Worm (Caenorhabditis elegans) whole organism, L4 larva: ENCODE data around the gene npr-25.

Source experiments
- aha-1 ChIP-seq: fragments of 150-350 bp; peaks from one replicate; lab custom pipeline; 2014; ENCODE audit warnings: missing biosample characterization, missing genetic modification characterization
- arid-1 ChIP-seq: fragments of 200-800 bp; sonication (Bioruptor generic); conservative IDR thresholded peaks from 2 replicates; pipeline ENCODE4 v1.3.6; 2022; ENCODE audit warnings: missing genetic modification reagents, missing genetic modification characterization, missing compliant biosample characterization
- ceh-32 ChIP-seq: sonication (generic microtip); optimal IDR thresholded peaks from 2 replicates; lab custom pipeline; 2016; ENCODE audit warnings: mild to moderate bottlenecking, missing genetic modification characterization, missing compliant biosample characterization; ENCODE audit not compliant: poor library complexity
- ceh-44 ChIP-seq: fragments of 200-800 bp; sonication (Bioruptor generic); IDR thresholded peaks from 2 replicates; pipeline ENCODE4 v1.3.6; 2022; ENCODE audit warnings: missing genetic modification reagents, missing genetic modification characterization, missing compliant biosample characterization
- ceh-82 ChIP-seq: sonication (generic microtip); optimal IDR thresholded peaks from 2 replicates; lab custom pipeline; 2017; ENCODE audit warnings: missing biosample characterization, missing genetic modification characterization
- ces-1 ChIP-seq: fragments of 150-350 bp; sonication (generic microtip); optimal IDR thresholded peaks from 4 replicates; lab custom pipeline; 2014; ENCODE audit warnings: missing biosample characterization, missing genetic modification reagents, missing genetic modification characterization
- daf-16 ChIP-seq, 3 experiments: sonication (generic microtip); optimal IDR thresholded peaks; 2 replicates each; lab custom pipeline; 2016 to 2017; ENCODE audit warnings: missing genetic modification characterization in 3 of 3, missing genetic modification reagents in 3 of 3, mild to moderate bottlenecking in 2 of 3, missing compliant biosample characterization in 2 of 3, missing biosample characterization in 1 of 3, moderate library complexity in 1 of 3
- duxl-1 ChIP-seq: sonication (generic microtip); optimal IDR thresholded peaks from 2 replicates; lab custom pipeline; 2016; ENCODE audit warnings: mild to moderate bottlenecking, missing genetic modification characterization, moderate library complexity, missing compliant biosample characterization; ENCODE audit not compliant: poor library complexity
- egl-27 ChIP-seq: sonication (generic microtip); optimal IDR thresholded peaks from 3 replicates; lab custom pipeline; 2017; ENCODE audit warnings: missing biosample characterization, missing genetic modification reagents, missing genetic modification characterization
- fkh-10 ChIP-seq: fragments of 150-350 bp; optimal IDR thresholded peaks from 2 replicates; lab custom pipeline; 2014; ENCODE audit warnings: missing biosample characterization, missing genetic modification reagents, missing genetic modification characterization
- fos-1 ChIP-seq: fragments of 150-350 bp; optimal IDR thresholded peaks from 2 replicates; lab custom pipeline; 2014; ENCODE audit warnings: missing biosample characterization, missing genetic modification characterization
- gei-8 ChIP-seq: fragments of 200-800 bp; sonication (Bioruptor generic); optimal IDR thresholded peaks from 2 replicates; lab custom pipeline; 2018; ENCODE audit warnings: mild to moderate bottlenecking, missing genetic modification characterization, missing compliant biosample characterization
- hlh-11 ChIP-seq: fragments of 200-800 bp; sonication (Bioruptor generic); optimal IDR thresholded peaks from 2 replicates; lab custom pipeline; 2018; ENCODE audit warnings: mild to moderate bottlenecking, missing genetic modification characterization, missing compliant biosample characterization
- lin-15B ChIP-seq: fragments of 150-350 bp; sonication (generic microtip); optimal IDR thresholded peaks from 3 replicates; lab custom pipeline; 2014; ENCODE audit warnings: missing biosample characterization, missing genetic modification characterization
- lin-39 ChIP-seq: fragments of 150-350 bp; optimal IDR thresholded peaks from 2 replicates; lab custom pipeline; 2014; ENCODE audit warnings: missing biosample characterization, missing genetic modification reagents, missing genetic modification characterization
- lsy-2 ChIP-seq, 2 experiments: fragments of 150-350 bp in 1 of 2; sonication (generic microtip) in 1 of 2; optimal IDR thresholded peaks; 2 replicates each; lab custom pipeline; 2014 to 2017; ENCODE audit warnings: missing biosample characterization in 2 of 2, missing genetic modification characterization in 2 of 2
- madf-5 ChIP-seq, 2 experiments: fragments of 200-800 bp; sonication (Bioruptor generic); IDR thresholded peaks; 2 replicates each; pipeline ENCODE4 v1.3.6; 2022; ENCODE audit warnings: missing compliant biosample characterization in 2 of 2, missing genetic modification characterization in 2 of 2
- madf-9 ChIP-seq: fragments of 200-800 bp; sonication (Bioruptor generic); conservative IDR thresholded peaks from 2 replicates; pipeline ENCODE4 v1.3.6; 2022; ENCODE audit warnings: missing genetic modification reagents, missing genetic modification characterization, missing compliant biosample characterization
- mes-2 ChIP-seq: sonication (generic microtip); optimal IDR thresholded peaks from 2 replicates; lab custom pipeline; 2016; ENCODE audit warnings: missing genotype, mild to moderate bottlenecking, missing genetic modification characterization, missing compliant biosample characterization; ENCODE audit not compliant: poor library complexity, severe bottlenecking
- nhr-10 ChIP-seq: fragments of 150-350 bp; optimal IDR thresholded peaks from 2 replicates; lab custom pipeline; 2014; ENCODE audit warnings: missing biosample characterization, missing genetic modification characterization
- nhr-41 ChIP-seq: fragments of 200-800 bp; sonication (Bioruptor generic); IDR thresholded peaks from 2 replicates; pipeline ENCODE4 v1.3.6; 2022; ENCODE audit warnings: missing genetic modification reagents, missing genetic modification characterization, missing compliant biosample characterization
- nhr-76 ChIP-seq: fragments of 150-350 bp; optimal IDR thresholded peaks from 2 replicates; lab custom pipeline; 2014; ENCODE audit warnings: missing biosample characterization, missing genetic modification characterization
- pha-4 ChIP-seq, 2 experiments: fragments of 150-350 bp in 1 of 2; fragments of 200-800 bp in 1 of 2; sonication (Bioruptor generic) in 1 of 2; IDR thresholded peaks in 1 of 2; optimal IDR thresholded peaks in 1 of 2; 2 replicates each; pipeline versions ENCODE4 v1.3.6 to Lab custom; 2014 to 2022; ENCODE audit warnings: missing genetic modification characterization in 2 of 2, missing genetic modification reagents in 2 of 2, missing biosample characterization in 1 of 2, missing compliant biosample characterization in 1 of 2
- rbr-2 ChIP-seq: sonication (generic microtip); optimal IDR thresholded peaks from 2 replicates; lab custom pipeline; 2016; ENCODE audit warnings: missing genotype, missing genetic modification characterization, missing compliant biosample characterization
- skn-1 ChIP-seq: fragments of 150-350 bp; optimal IDR thresholded peaks from 2 replicates; lab custom pipeline; 2014; ENCODE audit warnings: missing biosample characterization, missing genetic modification characterization
- spr-3 ChIP-seq: fragments of 200-800 bp; sonication (Bioruptor generic); optimal IDR thresholded peaks from 2 replicates; lab custom pipeline; 2018; ENCODE audit warnings: mild to moderate bottlenecking, missing genetic modification characterization, missing compliant biosample characterization
- tag-97 ChIP-seq: fragments of 200-800 bp; sonication (Bioruptor generic); IDR thresholded peaks from 2 replicates; pipeline ENCODE4 v1.3.6; 2022; ENCODE audit warnings: missing genetic modification characterization, missing compliant biosample characterization
- unc-62 ChIP-seq, 3 experiments: fragments of 150-350 bp in 1 of 3; sonication (generic microtip); optimal IDR thresholded peaks in 2 of 3; peaks in 1 of 3; 1 replicate in 1 of 3; 2 replicates in 2 of 3; lab custom pipeline; 2014 to 2017; ENCODE audit warnings: missing biosample characterization in 3 of 3, missing genetic modification characterization in 3 of 3, missing genetic modification reagents in 3 of 3, missing genotype in 1 of 3
- zip-2 ChIP-seq: fragments of 150-350 bp; optimal IDR thresholded peaks from 2 replicates; lab custom pipeline; 2014; ENCODE audit warnings: missing biosample characterization, missing genetic modification characterization
- ztf-7 ChIP-seq: fragments of 150-350 bp; optimal IDR thresholded peaks from 2 replicates; lab custom pipeline; 2014; ENCODE audit warnings: missing biosample characterization, missing genetic modification characterization

npr-25 gene

DNA sequence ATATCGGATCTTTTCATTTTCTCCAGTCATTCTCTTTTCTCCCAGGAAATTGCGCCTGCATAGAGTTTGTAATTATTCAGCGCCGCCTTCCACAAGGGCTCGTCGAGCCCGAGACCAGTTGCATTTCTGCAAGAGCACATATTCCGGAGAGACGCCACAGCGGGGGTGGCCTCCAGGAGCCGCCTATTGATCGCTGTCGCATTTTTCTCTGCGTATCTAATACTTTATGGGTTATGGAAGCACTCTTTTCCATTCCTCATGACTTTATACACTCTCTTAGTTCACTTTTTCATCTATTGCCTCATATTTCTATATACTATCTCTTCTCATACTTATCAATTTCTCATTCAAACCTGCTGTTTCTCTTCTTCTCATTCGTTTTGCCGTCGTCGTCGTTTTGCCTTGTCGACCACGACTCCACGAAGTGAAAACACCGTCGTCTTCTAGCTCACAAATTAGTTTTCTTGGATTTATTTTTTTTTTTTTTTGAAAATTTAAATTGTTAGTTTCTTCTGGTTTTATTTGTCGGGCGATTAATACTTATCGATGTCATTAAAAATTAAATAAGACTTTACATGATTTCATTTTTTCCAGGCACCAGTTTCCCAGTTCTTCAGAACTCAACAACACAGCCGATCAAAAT, 22.5 kb upstream of the npr-25 start, which contains the start of gene cnb-1 (continued):
- TF ChIP-seq daf-16 (GFP tag; optimal IDR thresholded peaks at IDR 0.05; lab: Kevin White, UChicago) (no peak), daf-16 (tag; optimal IDR thresholded peaks at IDR 0.05; lab: Kevin White, UChicago) (peak; percentile 49), nhr-76 (tag; lab: Kevin White, UChicago) (no peak), egl-27 (no peak), lsy-2 (tag; optimal IDR thresholded peaks at IDR 0.05; lab: Kevin White, UChicago) (peak in 1 of 2 experiments; percentile 79), rbr-2 (peak; percentile 77), nhr-41 (GFP tag; lab: Robert Waterston, UW) (no peak), hlh-11 (tag; lab: Kevin White, UChicago) (no peak), duxl-1 (tag; lab: Kevin White, UChicago) (no peak), lin-39 (no peak), ztf-7 (tag; lab: Kevin White, UChicago) (peak; percentile 56), ceh-32 (tag; lab: Kevin White, UChicago) (no peak), madf-5 (GFP tag; IDR thresholded peaks at IDR 0.05; lab: Robert Waterston, UW) (no peak), zip-2 (tag; lab: Kevin White, UChicago) (no peak), skn-1 (no peak), mes-2 (tag; lab: Kevin White, UChicago) (peak; percentile 29)

ce11 chrV:11373918-11374317, 21.1 kb upstream of the npr-25 start:
- no peak for TF ChIP-seq pha-4 (GFP tag; IDR thresholded peaks at IDR 0.05; lab: Robert Waterston, UW)
- no peak for TF ChIP-seq pha-4 (tag; optimal IDR thresholded peaks at IDR 0.05; lab: Kevin White, UChicago)
- no peak for TF ChIP-seq arid-1 (GFP tag; lab: Robert Waterston, UW)
- no peak for TF ChIP-seq nhr-10 (tag; lab: Kevin White, UChicago)
- TF ChIP-seq fos-1 (tag; lab: Kevin White, UChicago), result no peak
- no peak for TF ChIP-seq spr-3 (GFP tag; lab: Kevin White, UChicago)
- TF ChIP-seq gei-8 (GFP tag; lab: Kevin White, UChicago), result no peak
- TF ChIP-seq madf-9, result no peak

DNA sequence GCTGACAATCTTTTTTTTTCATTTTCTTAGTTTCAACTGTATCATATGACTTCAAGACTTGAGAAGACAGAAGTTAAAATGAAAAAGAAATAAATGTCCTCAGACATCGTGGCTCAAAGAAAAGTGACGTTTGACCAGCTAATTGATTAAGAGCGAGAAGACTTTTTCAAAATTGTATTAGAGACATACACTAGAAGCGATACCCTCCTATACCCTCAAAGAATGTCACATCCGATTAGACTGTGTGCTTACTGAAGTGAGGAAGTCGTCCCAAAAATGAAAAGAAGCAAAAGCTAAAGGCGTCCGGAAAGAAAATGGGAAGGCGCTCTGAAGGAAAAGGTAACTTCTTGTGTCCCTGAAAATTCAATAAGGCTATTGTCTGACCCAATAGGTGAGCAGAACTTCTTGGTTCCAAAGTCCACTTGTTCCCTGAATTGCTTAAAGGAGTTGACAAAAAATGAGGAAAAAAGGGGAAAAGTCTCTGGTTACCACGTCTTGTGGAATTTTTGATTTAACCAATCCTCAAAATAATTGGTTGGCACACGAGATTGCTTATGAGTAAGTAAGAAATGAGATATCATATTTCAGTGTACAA, 19.6 kb upstream of the npr-25 start:
- TF ChIP-seq nhr-76 (tag; lab: Kevin White, UChicago), result no peak
- TF ChIP-seq aha-1 (tag; lab: Kevin White, UChicago), result peak; percentile 91

DNA sequence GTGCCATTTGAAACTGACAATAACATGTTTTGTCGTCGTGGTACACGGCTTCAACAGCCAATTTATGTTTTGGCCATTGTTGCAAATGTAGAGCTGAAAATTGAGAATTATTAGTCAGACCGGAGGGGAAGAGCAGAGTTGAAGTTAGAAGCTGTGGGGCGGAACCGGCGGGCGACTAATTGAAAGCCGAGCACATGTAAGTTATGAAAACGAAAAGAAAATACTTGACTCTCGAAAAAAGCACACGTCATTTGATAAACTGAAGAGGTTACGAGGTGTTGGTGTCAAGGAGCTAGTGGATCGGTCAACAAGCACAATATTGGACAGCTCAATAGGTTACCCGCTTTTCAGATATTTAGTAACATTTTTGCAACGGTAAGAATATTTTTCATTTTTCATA, 13.3 kb upstream of the npr-25 start, which contains the start of gene dop-5:
TSS of gene dop-5 (minus strand) at position 101 of the 400 bp plus-strand sequence.
- TF ChIP-seq ztf-7 (tag; lab: Kevin White, UChicago) (no peak), aha-1 (tag; lab: Kevin White, UChicago) (peak; percentile 75)

DNA sequence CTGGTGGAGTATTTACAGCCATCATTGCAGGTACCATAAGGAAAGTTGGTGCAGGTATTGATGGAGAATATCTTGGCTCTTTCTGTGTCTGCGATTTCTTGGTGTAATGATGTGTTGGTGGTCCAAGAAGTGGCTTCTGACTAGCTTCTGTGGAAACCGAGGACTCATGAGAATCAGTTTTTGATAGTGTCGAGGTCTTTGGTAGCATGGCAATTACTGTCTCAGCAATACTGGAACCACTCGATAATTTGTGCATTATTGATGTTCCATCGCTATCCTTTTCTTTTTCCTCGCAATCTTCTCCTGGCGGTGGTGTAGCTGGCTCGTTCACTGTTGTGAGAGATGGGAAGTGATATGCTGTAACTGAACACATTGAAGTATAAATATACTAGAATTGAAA, 10.8 kb upstream of the npr-25 start:
- TF ChIP-seq unc-62 (GFP tag; optimal IDR thresholded peaks at IDR 0.05 in 1 of 2; lab: Kevin White, UChicago), result peak in 1 of 2 experiments; percentile 57
- no peak for TF ChIP-seq unc-62 (tag; optimal IDR thresholded peaks at IDR 0.05; lab: Kevin White, UChicago)
- no peak for TF ChIP-seq tag-97 (GFP tag; lab: Robert Waterston, UW)
- TF ChIP-seq aha-1 (tag; lab: Kevin White, UChicago), result peak; percentile 92
- TF ChIP-seq, all 104 proteins: peak for 2

- TF ChIP-seq ceh-44 (GFP tag; lab: Robert Waterston, UW) (no peak), lin-15B (tag; lab: Kevin White, UChicago) (no peak), ces-1 (GFP tag; lab: Kevin White, UChicago) (peak; percentile 75), fkh-10 (GFP tag; lab: Kevin White, UChicago) (no peak), aha-1 (tag; lab: Kevin White, UChicago) (no peak), ceh-82 (tag; lab: Kevin White, UChicago) (no peak)
Measured at ce11 chrV:11354264-11354663, 1.5 kb upstream of the npr-25 start.
